Worm (Caenorhabditis elegans) whole organism, L1 larva: Measurements from ENCODE around the gene unc-85.

Experiments
- C16A3.4 ChIP-seq: fragments of 150-350 bp; optimal IDR thresholded peaks from 2 replicates; lab custom pipeline; 2014; ENCODE audit warnings: missing biosample characterization, missing genetic modification characterization
- alr-1 ChIP-seq: fragments of 200-800 bp; sonication (Bioruptor generic); optimal IDR thresholded peaks from 2 replicates; lab custom pipeline; 2018; ENCODE audit warnings: borderline replicate concordance, mild to moderate bottlenecking, missing genetic modification characterization, missing compliant biosample characterization
- blmp-1 ChIP-seq: fragments of 150-350 bp; optimal IDR thresholded peaks from 2 replicates; lab custom pipeline; 2014; ENCODE audit warnings: missing biosample characterization, missing genetic modification characterization
- elt-2 ChIP-seq: sonication (generic microtip); optimal IDR thresholded peaks from 2 replicates; lab custom pipeline; 2016; ENCODE audit warnings: missing genetic modification characterization, mild to moderate bottlenecking, inconsistent platforms, missing compliant biosample characterization, missing genetic modification reagents
- lin-13 ChIP-seq: fragments of 150-350 bp; optimal IDR thresholded peaks from 2 replicates; lab custom pipeline; 2014; ENCODE audit warnings: missing biosample characterization, missing genetic modification reagents, missing genetic modification characterization
- mep-1 ChIP-seq: fragments of 150-350 bp; optimal IDR thresholded peaks from 2 replicates; lab custom pipeline; 2014; ENCODE audit warnings: missing biosample characterization, missing genetic modification characterization
- nhr-11 ChIP-seq: fragments of 150-350 bp; optimal IDR thresholded peaks from 2 replicates; lab custom pipeline; 2014; ENCODE audit warnings: missing biosample characterization, missing genetic modification characterization
- nhr-77 ChIP-seq: fragments of 150-350 bp; optimal IDR thresholded peaks from 2 replicates; lab custom pipeline; 2014; ENCODE audit warnings: missing biosample characterization, missing genetic modification characterization
- pag-3 ChIP-seq: sonication (generic microtip); optimal IDR thresholded peaks from 2 replicates; lab custom pipeline; 2017; ENCODE audit warnings: missing genetic modification characterization, mild to moderate bottlenecking, missing compliant biosample characterization, antibody characterized with exemption, borderline replicate concordance; ENCODE audit not compliant: insufficient read depth
- snpc-4 ChIP-seq: fragments of 150-350 bp; optimal IDR thresholded peaks from 2 replicates; lab custom pipeline; 2014; ENCODE audit warnings: missing biosample characterization, missing genetic modification characterization

DNA sequence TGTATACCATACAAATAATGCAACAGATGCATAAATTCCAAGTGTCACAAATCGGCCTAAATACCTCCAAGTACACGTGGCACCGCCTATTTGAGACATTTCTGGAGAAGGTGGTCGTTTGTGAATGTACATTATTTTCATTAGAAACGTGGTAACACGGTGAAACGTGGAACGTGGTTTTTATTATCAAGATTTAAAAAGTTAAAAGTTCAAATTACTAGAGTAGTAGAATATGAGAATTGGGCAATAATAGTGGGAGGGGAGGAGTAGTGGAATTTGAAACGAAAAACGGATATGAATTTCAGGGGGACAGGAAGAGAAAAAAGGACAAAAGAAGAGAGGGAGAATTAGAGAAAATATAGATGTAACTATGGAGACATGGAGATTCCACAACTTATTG, 46.0 kb upstream of the unc-85 start, which contains the start of gene fut-6:
- no peak for TF ChIP-seq lin-13 (GFP tag; lab: Kevin White, UChicago)
- no peak for TF ChIP-seq nhr-11
- TF ChIP-seq blmp-1 (tag; lab: Kevin White, UChicago) = no peak
- no peak for TF ChIP-seq C16A3.4 (tag; lab: Kevin White, UChicago)
- no peak for TF ChIP-seq pag-3
- TF ChIP-seq nhr-77 (tag; lab: Kevin White, UChicago) = no peak
- TF ChIP-seq snpc-4 (tag; lab: Kevin White, UChicago) = no peak
- no peak for TF ChIP-seq alr-1 (tag; lab: Kevin White, UChicago)
- TF ChIP-seq elt-2 = no peak
- no peak for TF ChIP-seq mep-1
